Fruit fly (Drosophila melanogaster) whole organism, embryonic: ENCODE data around the gene CG12811.

ENCODE experiments used
- Abd-B ChIP-seq: fragments of 200-800 bp; sonication (Bioruptor generic); optimal IDR thresholded peaks from 2 replicates; lab custom pipeline; 2018; ENCODE audit warnings: missing biosample characterization, mild to moderate bottlenecking, missing genetic modification characterization, moderate library complexity
- Atf-2 ChIP-seq: fragments of 200-800 bp; sonication (Bioruptor generic); optimal IDR thresholded peaks from 2 replicates; lab custom pipeline; 2016; ENCODE audit warnings: missing biosample characterization, missing genetic modification characterization
- Atf6 ChIP-seq: fragments of 200-800 bp; sonication (Bioruptor generic); IDR thresholded peaks from 2 replicates; pipeline ENCODE4 v1.3.6; 2022; ENCODE audit warnings: missing biosample characterization, missing genetic modification characterization
- Bdp1 ChIP-seq: fragments of 200-800 bp; sonication (Bioruptor generic); optimal IDR thresholded peaks from 3 replicates; lab custom pipeline; 2016; ENCODE audit warnings: missing biosample characterization, missing genetic modification characterization
- Blimp-1 ChIP-seq: fragments of 200-800 bp; sonication (Bioruptor generic); optimal IDR thresholded peaks from 3 replicates; lab custom pipeline; 2018; ENCODE audit warnings: missing biosample characterization, missing genetic modification characterization, mild to moderate bottlenecking, moderate library complexity, missing genetic modification reagents
- CG10431 ChIP-seq: fragments of 200-800 bp; sonication (Bioruptor generic); optimal IDR thresholded peaks from 3 replicates; lab custom pipeline; 2018; ENCODE audit warnings: missing biosample characterization, mild to moderate bottlenecking, missing genetic modification characterization
- CG10462 ChIP-seq: fragments of 200-800 bp; sonication (Bioruptor generic); optimal IDR thresholded peaks from 2 replicates; lab custom pipeline; 2016; ENCODE audit warnings: missing biosample characterization, missing genetic modification characterization
- CG11456 ChIP-seq: fragments of 200-800 bp; sonication (Bioruptor generic); IDR thresholded peaks from 3 replicates; pipeline ENCODE4 v1.3.6; 2022; ENCODE audit warnings: missing biosample characterization, missing genetic modification characterization
- CG12769 ChIP-seq: fragments of 200-800 bp; sonication (Bioruptor generic); optimal IDR thresholded peaks from 2 replicates; lab custom pipeline; 2019; ENCODE audit warnings: missing biosample characterization, mild to moderate bottlenecking, missing genetic modification characterization, moderate library complexity
- CG13624 ChIP-seq: fragments of 200-800 bp; sonication (Bioruptor generic); optimal IDR thresholded peaks from 2 replicates; lab custom pipeline; 2016; ENCODE audit warnings: missing biosample characterization, missing genetic modification characterization
- CG14014 ChIP-seq: fragments of 200-800 bp; sonication (Bioruptor generic); IDR thresholded peaks from 2 replicates; pipeline ENCODE4 v1.3.6; 2022; ENCODE audit warnings: missing biosample characterization, missing genetic modification characterization
- CG14050 ChIP-seq: fragments of 200-800 bp; sonication (Bioruptor generic); IDR thresholded peaks from 3 replicates; pipeline ENCODE4 v1.3.6; 2022; ENCODE audit warnings: missing biosample characterization, missing genetic modification characterization
- CG16813 ChIP-seq: fragments of 200-800 bp; sonication (Bioruptor generic); IDR thresholded peaks from 3 replicates; pipeline ENCODE4 v1.3.6; 2022; ENCODE audit warnings: missing biosample characterization, missing genetic modification characterization; ENCODE audit not compliant: partially characterized antibody
- CG17361 ChIP-seq: fragments of 200-800 bp; sonication (Bioruptor generic); IDR thresholded peaks from 3 replicates; pipeline ENCODE4 v1.3.6; 2022; ENCODE audit warnings: missing biosample characterization, missing genetic modification characterization
- CG17385 ChIP-seq: fragments of 200-800 bp; sonication (Bioruptor generic); optimal IDR thresholded peaks from 3 replicates; lab custom pipeline; 2018; ENCODE audit warnings: missing biosample characterization, mild to moderate bottlenecking, missing genetic modification characterization
- CG18599 ChIP-seq: fragments of 200-800 bp; sonication (Bioruptor generic); optimal IDR thresholded peaks from 3 replicates; lab custom pipeline; 2017; ENCODE audit warnings: missing biosample characterization, missing genetic modification characterization, mild to moderate bottlenecking, moderate library complexity, missing genetic modification reagents
- CG18619 ChIP-seq: fragments of 200-800 bp; sonication (Bioruptor generic); optimal IDR thresholded peaks from 3 replicates; lab custom pipeline; 2017; ENCODE audit warnings: missing biosample characterization, mild to moderate bottlenecking, missing genetic modification characterization
- CG2678 ChIP-seq: fragments of 200-800 bp; sonication (Bioruptor generic); optimal IDR thresholded peaks from 3 replicates; lab custom pipeline; 2019; ENCODE audit warnings: missing biosample characterization, mild to moderate bottlenecking, missing genetic modification characterization, moderate library complexity
- CG30431 ChIP-seq: fragments of 200-800 bp; sonication (Bioruptor generic); optimal IDR thresholded peaks from 2 replicates; lab custom pipeline; 2017; ENCODE audit warnings: missing biosample characterization, missing genetic modification characterization
- CG33213 ChIP-seq: fragments of 200-800 bp; sonication (Bioruptor generic); optimal IDR thresholded peaks from 3 replicates; lab custom pipeline; 2016; ENCODE audit warnings: missing biosample characterization, missing genetic modification characterization
- CG4282 ChIP-seq: fragments of 200-800 bp; sonication (Bioruptor generic); optimal IDR thresholded peaks from 2 replicates; lab custom pipeline; 2016; ENCODE audit warnings: missing biosample characterization, missing genetic modification characterization
- CG7987 ChIP-seq: fragments of 200-800 bp; sonication (Bioruptor generic); optimal IDR thresholded peaks from 2 replicates; lab custom pipeline; 2018; ENCODE audit warnings: missing biosample characterization, mild to moderate bottlenecking, missing genetic modification characterization, moderate library complexity
- CG9215 ChIP-seq: fragments of 200-800 bp; sonication (Bioruptor generic); IDR thresholded peaks from 2 replicates; pipeline ENCODE4 v1.3.6; 2022; ENCODE audit warnings: missing biosample characterization, missing genetic modification characterization
- Elba2 ChIP-seq: fragments of 200-800 bp; sonication (Bioruptor generic); optimal IDR thresholded peaks from 3 replicates; lab custom pipeline; 2016; ENCODE audit warnings: missing biosample characterization, missing genetic modification characterization
- Ets65A ChIP-seq: fragments of 200-800 bp; sonication (Bioruptor generic); peaks from one replicate; lab custom pipeline; 2016; ENCODE audit warnings: missing biosample characterization, missing genetic modification characterization
- Hand ChIP-seq: fragments of 200-800 bp; sonication (Bioruptor generic); optimal IDR thresholded peaks from 2 replicates; lab custom pipeline; 2017; ENCODE audit warnings: mild to moderate bottlenecking, missing biosample characterization, missing genetic modification reagents, missing genetic modification characterization
- Hr51 ChIP-seq, 2 experiments: fragments of 200-800 bp; sonication (Bioruptor generic); optimal IDR thresholded peaks; 2 replicates in 1 of 2; 3 replicates in 1 of 2; lab custom pipeline; 2016 to 2018; ENCODE audit warnings: missing biosample characterization in 2 of 2, missing genetic modification characterization in 2 of 2, mild to moderate bottlenecking in 1 of 2, moderate library complexity in 1 of 2
- Nf-YB ChIP-seq: fragments of 200-800 bp; sonication (Bioruptor generic); optimal IDR thresholded peaks from 3 replicates; lab custom pipeline; 2019; ENCODE audit warnings: missing biosample characterization, mild to moderate bottlenecking, missing genetic modification characterization, moderate library complexity
- Ravus ChIP-seq: fragments of 200-800 bp; sonication (Bioruptor generic); IDR thresholded peaks from 2 replicates; pipeline ENCODE4 v1.3.6; 2022; ENCODE audit warnings: missing biosample characterization, missing genetic modification characterization
- Taf1 ChIP-seq: fragments of 200-800 bp; sonication (Bioruptor generic); IDR thresholded peaks from 2 replicates; pipeline ENCODE4 v1.3.6; 2022; ENCODE audit warnings: missing biosample characterization, missing genetic modification characterization
- Xrp1 ChIP-seq: fragments of 200-800 bp; sonication (Bioruptor generic); IDR thresholded peaks from 2 replicates; pipeline ENCODE4 v1.3.6; 2022; ENCODE audit warnings: missing biosample characterization, missing genetic modification characterization
- ab ChIP-seq: fragments of 200-800 bp; sonication (Bioruptor generic); optimal IDR thresholded peaks from 2 replicates; lab custom pipeline; 2016; ENCODE audit warnings: missing biosample characterization, missing genetic modification characterization
- chn ChIP-seq: fragments of 200-800 bp; sonication (Bioruptor generic); optimal IDR thresholded peaks from 2 replicates; lab custom pipeline; 2016; ENCODE audit warnings: missing biosample characterization, missing genetic modification characterization
- crc ChIP-seq: fragments of 200-800 bp; sonication (Bioruptor generic); optimal IDR thresholded peaks from 2 replicates; lab custom pipeline; 2016; ENCODE audit warnings: missing biosample characterization, missing genetic modification characterization
- danr ChIP-seq: fragments of 200-800 bp; sonication (Bioruptor generic); IDR thresholded peaks from 2 replicates; pipeline ENCODE4 v1.3.6; 2022; ENCODE audit warnings: missing biosample characterization, missing genetic modification characterization
- disco-r ChIP-seq: fragments of 200-800 bp; sonication (Bioruptor generic); optimal IDR thresholded peaks from 2 replicates; lab custom pipeline; 2016; ENCODE audit warnings: missing biosample characterization, missing genetic modification characterization
- eve ChIP-seq, 2 experiments: fragments of >200 bp; optimal IDR thresholded peaks; 2 replicates each; lab custom pipeline; 2017; ENCODE audit warnings: missing biosample characterization in 2 of 2, missing genetic modification characterization in 2 of 2
- eyg ChIP-seq: fragments of 200-800 bp; sonication (Bioruptor generic); optimal IDR thresholded peaks from 3 replicates; lab custom pipeline; 2016; ENCODE audit warnings: missing biosample characterization, missing genetic modification characterization
- ftz-f1 ChIP-seq: fragments of 200-800 bp; sonication (Bioruptor generic); optimal IDR thresholded peaks from 2 replicates; lab custom pipeline; 2016; ENCODE audit warnings: missing biosample characterization, missing genetic modification characterization
- inv ChIP-seq: fragments of 200-800 bp; sonication (Bioruptor generic); IDR thresholded peaks from 2 replicates; pipeline ENCODE4 v1.3.6; 2022; ENCODE audit warnings: missing biosample characterization, missing genetic modification characterization; ENCODE audit not compliant: partially characterized antibody
- jing ChIP-seq: fragments of 200-800 bp; sonication (Bioruptor generic); optimal IDR thresholded peaks from 2 replicates; lab custom pipeline; 2018; ENCODE audit warnings: missing biosample characterization, mild to moderate bottlenecking, missing genetic modification characterization
- jumu ChIP-seq: fragments of 200-800 bp; sonication (Bioruptor generic); optimal IDR thresholded peaks from 3 replicates; lab custom pipeline; 2016; ENCODE audit warnings: missing biosample characterization, missing genetic modification characterization
- nom ChIP-seq: fragments of 200-800 bp; sonication (Bioruptor generic); optimal IDR thresholded peaks from 2 replicates; lab custom pipeline; 2017; ENCODE audit warnings: missing biosample characterization, missing genetic modification characterization, mild to moderate bottlenecking, moderate library complexity, missing genetic modification reagents
- org-1 ChIP-seq: fragments of 200-800 bp; sonication (Bioruptor generic); optimal IDR thresholded peaks from 2 replicates; lab custom pipeline; 2017; ENCODE audit warnings: missing biosample characterization, missing genetic modification characterization
- pan ChIP-seq, 4 experiments: fragments of >200 bp in 3 of 4; fragments of 200-800 bp in 1 of 4; sonication (Bioruptor generic) in 1 of 4; optimal IDR thresholded peaks in 3 of 4; IDR thresholded peaks in 1 of 4; 2 replicates each; pipeline versions ENCODE4 v1.3.6 to Lab custom; 2017 to 2022; ENCODE audit warnings: missing biosample characterization in 2 of 4, missing genetic modification characterization in 2 of 4, mixed read lengths in 1 of 4
- sisA ChIP-seq: fragments of 200-800 bp; sonication (Bioruptor generic); IDR thresholded peaks from 2 replicates; pipeline ENCODE4 v1.3.6; 2022; ENCODE audit warnings: missing biosample characterization, missing genetic modification characterization
- trem ChIP-seq: fragments of 200-800 bp; optimal IDR thresholded peaks from 3 replicates; lab custom pipeline; 2019; ENCODE audit warnings: missing biosample characterization, mild to moderate bottlenecking, missing genetic modification characterization, moderate library complexity
- trh ChIP-seq: fragments of 200-800 bp; sonication (Bioruptor generic); optimal IDR thresholded peaks from 2 replicates; lab custom pipeline; 2016; ENCODE audit warnings: missing biosample characterization, missing genetic modification characterization

The CG12811 gene

dm6 chr3R:10097531-10098295, 49.1 kb upstream of the CG12811 start (continued):
- peak; percentile 69 for TF ChIP-seq CG17385
- peak; percentile 82 for TF ChIP-seq CG2678 (tag; lab: Kevin White, UChicago)
- TF ChIP-seq crc (GFP tag; lab: Kevin White, UChicago), result peak; percentile 10
- no peak for TF ChIP-seq Ravus
- no peak for TF ChIP-seq chn (GFP tag; lab: Kevin White, UChicago)
- peak; percentile 67 for TF ChIP-seq CG13624
- TF ChIP-seq CG12769 (tag; lab: Kevin White, UChicago), result peak; percentile 60
- peak; percentile 45 for TF ChIP-seq CG30431 (GFP tag; lab: Kevin White, UChicago)
- TF ChIP-seq Atf-2, result peak; percentile 43
- peak; percentile 50; the same call in 1 of the 2 replicates for TF ChIP-seq Taf1 (GFP tag; lab: Robert Waterston, UW)
- TF ChIP-seq Abd-B, result no peak
- peak; percentile 24 for TF ChIP-seq disco-r (GFP tag; lab: Kevin White, UChicago)
- TF ChIP-seq CG16813 (GFP tag; lab: Robert Waterston, UW), result no peak
- TF ChIP-seq Atf6 (GFP tag; lab: Robert Waterston, UW), result peak; percentile 64; the same call in 1 of the 2 replicates
- TF ChIP-seq CG7987 (GFP tag; lab: Kevin White, UChicago), result peak; percentile 81
- TF ChIP-seq CG9215 (GFP tag; lab: Robert Waterston, UW), result peak; percentile 59
- TF ChIP-seq sisA (GFP tag; lab: Robert Waterston, UW), result peak; percentile 45; the same call in 1 of the 2 replicates
- TF ChIP-seq eve (GFP tag; optimal IDR thresholded peaks at IDR 0.05; lab: Kevin White, UChicago), result peak in 1 of 2 experiments; percentile 85
- no peak for TF ChIP-seq CG10431 (GFP tag; lab: Kevin White, UChicago)
- TF ChIP-seq Xrp1, result peak; percentile 49; the same call in 1 of the 2 replicates
- TF ChIP-seq CG17361 (GFP tag; lab: Robert Waterston, UW), result peak; percentile 60; the same call in 2 of the 3 replicates
- TF ChIP-seq Bdp1 (GFP tag; lab: Kevin White, UChicago), result peak; percentile 9
- peak; percentile 72 for TF ChIP-seq org-1
- peak; percentile 34; the same call in 1 of the 3 replicates for TF ChIP-seq CG14050 (GFP tag; lab: Robert Waterston, UW)
- TF ChIP-seq CG14014 (GFP tag; lab: Robert Waterston, UW), result peak; percentile 75
- TF ChIP-seq inv (GFP tag; lab: Robert Waterston, UW), result no peak
- no peak for TF ChIP-seq pan (optimal IDR thresholded peaks at IDR 0.05; lab: Kevin White, UChicago)
- peak in 1 of 2 experiments; percentile 48 for TF ChIP-seq pan (GFP tag; optimal IDR thresholded peaks at IDR 0.05 in 1 of 2, IDR thresholded peaks at IDR 0.05 in 1 of 2)
- TF ChIP-seq ftz-f1 (GFP tag; lab: Kevin White, UChicago), result no peak
- no peak for TF ChIP-seq CG33213 (GFP tag; lab: Kevin White, UChicago)
- peak; percentile 87 for TF ChIP-seq CG18599 (GFP tag; lab: Kevin White, UChicago)
- no peak for TF ChIP-seq nom
- TF ChIP-seq trh, result peak; percentile 34
- no peak for TF ChIP-seq CG4282 (GFP tag; lab: Kevin White, UChicago)
- TF ChIP-seq Hand (GFP tag; lab: Kevin White, UChicago), result peak; percentile 56
- TF ChIP-seq Nf-YB (GFP tag; lab: Kevin White, UChicago), result peak; percentile 42
- peak; percentile 66 for TF ChIP-seq eyg (GFP tag; lab: Kevin White, UChicago)
- no peak for TF ChIP-seq Elba2 (GFP tag; lab: Kevin White, UChicago)
- no peak for TF ChIP-seq danr
- TF ChIP-seq CG18619 (GFP tag; lab: Kevin White, UChicago), result peak; percentile 62
- peak; percentile 69; the same call in 1 of the 3 replicates for TF ChIP-seq CG11456 (GFP tag; lab: Robert Waterston, UW)
- TF ChIP-seq trem (tag; lab: Kevin White, UChicago), result no peak
- peak; percentile 2 for TF ChIP-seq Ets65A
- no peak for TF ChIP-seq jing (GFP tag; lab: Kevin White, UChicago)
- peak; percentile 51 for TF ChIP-seq Blimp-1 (GFP tag; lab: Kevin White, UChicago)
- peak; percentile 13 for TF ChIP-seq CG10462 (GFP tag; lab: Kevin White, UChicago)
- TF ChIP-seq Hr51 (GFP tag; optimal IDR thresholded peaks at IDR 0.05; lab: Kevin White, UChicago), result peak; percentile 66 to 76
- peak; percentile 70 for TF ChIP-seq jumu (GFP tag; lab: Kevin White, UChicago)
- no peak for TF ChIP-seq ab (GFP tag; lab: Kevin White, UChicago)
